Worm (Caenorhabditis elegans) whole organism, late embryonic: ENCODE results near the gene Y57G11C.14.

Experiments used
- ceh-6 ChIP-seq: fragments of 200-800 bp; sonication (Bioruptor generic); optimal IDR thresholded peaks from 2 replicates; lab custom pipeline; 2018; ENCODE audit warnings: mild to moderate bottlenecking, missing genetic modification characterization, missing compliant biosample characterization
- dmd-4 ChIP-seq: sonication (generic microtip); optimal IDR thresholded peaks from 2 replicates; lab custom pipeline; 2016; ENCODE audit warnings: borderline replicate concordance, missing genetic modification characterization, missing compliant biosample characterization
- ets-4 ChIP-seq: sonication (generic microtip); optimal IDR thresholded peaks from 2 replicates; lab custom pipeline; 2016; ENCODE audit warnings: missing genetic modification characterization, missing compliant biosample characterization
- lim-6 ChIP-seq: sonication (generic microtip); optimal IDR thresholded peaks from 2 replicates; lab custom pipeline; 2016; ENCODE audit warnings: missing genetic modification characterization, missing compliant biosample characterization
- nhr-11 ChIP-seq: fragments of 150-350 bp; optimal IDR thresholded peaks from 2 replicates; lab custom pipeline; 2014; ENCODE audit warnings: missing biosample characterization, missing genetic modification characterization

DNA sequence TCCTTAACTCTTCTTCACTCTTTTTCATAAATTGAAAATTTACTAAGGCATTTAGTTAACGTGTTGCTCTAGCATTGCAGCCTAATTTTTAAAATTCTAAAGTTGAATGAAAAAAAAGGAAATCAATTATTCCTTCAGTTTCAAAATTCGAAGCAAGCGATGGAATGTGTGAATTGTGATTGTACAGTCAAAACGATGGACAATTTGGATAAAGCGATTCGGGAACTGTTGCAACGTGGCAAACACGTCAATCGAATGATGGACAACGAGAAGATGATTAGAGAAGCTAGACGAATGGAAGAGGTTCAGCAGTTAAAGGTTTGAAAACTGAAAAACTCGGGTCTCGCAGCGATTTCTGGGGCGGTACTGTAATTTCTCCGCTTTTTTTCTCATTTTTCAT lies at the start of gene Y57G11C.14:
- TF ChIP-seq nhr-11 (tag; lab: Kevin White, UChicago) (no peak), lim-6 (no peak), ets-4 (tag; lab: Kevin White, UChicago) (no peak), ceh-6 (GFP tag; lab: Kevin White, UChicago) (no peak), dmd-4 (no peak)
